Fruit fly (Drosophila melanogaster): ENCODE results near the gene mnd.

mnd gene

DNA sequence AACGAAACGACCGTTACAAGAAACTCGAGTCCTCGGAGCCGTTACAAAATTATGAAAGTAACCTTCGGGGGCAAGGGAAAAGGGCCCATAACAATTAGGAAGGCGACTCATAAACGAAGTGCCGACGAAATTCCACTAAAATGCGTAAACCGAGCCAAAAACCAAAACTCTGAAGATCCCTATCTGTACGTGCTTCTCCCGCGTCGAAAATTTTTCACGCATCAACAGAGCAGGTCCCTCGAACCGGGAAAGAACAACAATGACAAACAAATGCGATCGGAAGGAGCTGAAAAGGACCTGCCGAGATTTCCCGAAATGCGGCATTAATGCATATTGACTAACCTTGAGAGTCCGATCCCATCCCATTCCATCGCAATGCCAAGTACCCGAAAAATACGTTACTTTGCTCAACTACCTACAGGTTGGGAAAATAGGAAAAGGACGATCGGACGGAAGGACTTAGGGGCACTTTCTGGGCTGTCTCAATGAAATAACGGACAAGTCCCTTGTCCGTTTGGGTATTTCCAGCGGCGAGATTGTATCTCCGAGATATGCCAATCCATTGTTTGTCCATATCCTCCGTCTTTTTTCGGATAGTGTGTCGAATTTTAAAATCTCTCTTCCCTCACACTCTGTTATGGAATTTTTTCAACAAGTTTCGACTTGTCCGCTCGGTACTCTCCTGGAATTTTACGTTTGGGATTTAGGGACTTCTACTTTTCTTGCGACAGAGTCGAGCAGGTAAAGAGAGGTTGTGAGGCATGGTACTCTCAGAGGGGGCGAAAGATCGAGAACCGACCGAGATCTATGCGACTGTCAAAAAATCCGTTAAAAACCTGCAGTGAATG lies 17.0 kb upstream of the mnd start:
- no peak for TF ChIP-seq CG8478 (optimal IDR thresholded peaks at IDR 0.05)
- TF ChIP-seq CTCF (optimal IDR thresholded peaks at IDR 0.05) = no peak

DNA sequence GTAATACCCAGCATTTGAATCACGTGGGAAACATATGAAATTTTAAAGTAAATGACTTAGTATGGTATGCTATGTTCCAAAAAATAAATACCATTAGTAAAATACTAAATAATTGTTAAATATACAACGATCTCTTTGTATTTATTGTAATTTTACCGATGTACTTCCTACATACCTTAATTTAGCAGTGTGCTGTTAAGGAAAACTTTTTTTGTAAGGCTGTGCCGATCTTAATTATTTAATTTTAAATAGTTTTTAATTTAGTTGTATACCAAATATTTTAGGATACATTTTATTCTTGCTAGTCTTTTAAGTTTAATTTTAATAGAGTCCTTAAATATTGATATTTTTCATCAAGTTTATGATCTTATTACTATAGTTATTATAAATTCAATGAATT lies 16.3 kb upstream of the mnd start:
- no peak for TF ChIP-seq CG8478 (optimal IDR thresholded peaks at IDR 0.05)
- no peak for TF ChIP-seq CTCF (optimal IDR thresholded peaks at IDR 0.05)

DNA sequence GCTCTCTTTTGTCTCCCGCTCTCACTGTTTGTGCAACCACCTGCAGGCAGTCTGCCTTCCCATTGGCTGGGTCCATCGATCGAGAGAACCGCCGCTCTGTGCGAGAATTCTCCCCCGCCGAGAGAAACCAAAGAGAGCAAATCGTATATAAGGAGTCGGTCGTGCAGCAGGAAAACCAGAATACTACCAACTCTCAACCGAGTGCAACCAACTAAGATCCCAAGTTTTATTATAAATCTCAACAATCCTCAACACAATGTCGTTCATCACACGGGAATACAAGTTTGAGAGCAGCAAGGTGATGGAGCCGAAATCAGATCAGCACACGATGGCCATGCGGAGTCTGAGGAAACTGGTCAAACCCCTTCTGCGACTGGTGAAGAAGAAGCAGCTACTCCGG lies 15.7 kb upstream of the mnd start, which contains the start of gene Tom:
Tom (plus strand) TSS at position 174 of the 400 bp plus-strand sequence.
- TF ChIP-seq CTCF (optimal IDR thresholded peaks at IDR 0.05) = no peak
- TF ChIP-seq CG8478 (optimal IDR thresholded peaks at IDR 0.05) = no peak

DNA sequence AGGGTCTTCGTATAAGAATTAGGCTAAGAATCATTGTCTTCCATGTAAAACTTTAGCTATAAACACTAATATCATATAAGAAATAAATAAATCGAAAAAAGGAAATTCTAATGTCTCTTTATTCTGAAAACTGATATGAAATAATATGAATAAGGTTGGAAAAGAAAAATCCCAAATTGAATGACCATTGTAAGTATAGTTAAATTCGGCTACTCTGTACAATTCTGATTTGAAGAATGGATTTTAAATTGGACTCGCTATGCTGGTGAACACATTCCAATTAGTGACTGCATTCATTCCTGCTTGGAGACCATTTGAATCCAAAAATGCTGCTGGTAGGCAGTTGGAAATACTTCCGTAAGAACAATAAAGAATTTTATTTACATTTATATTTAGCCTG lies 14.7 kb upstream of the mnd start:
- TF ChIP-seq CTCF (optimal IDR thresholded peaks at IDR 0.05) (no peak), CG8478 (optimal IDR thresholded peaks at IDR 0.05) (no peak)

DNA sequence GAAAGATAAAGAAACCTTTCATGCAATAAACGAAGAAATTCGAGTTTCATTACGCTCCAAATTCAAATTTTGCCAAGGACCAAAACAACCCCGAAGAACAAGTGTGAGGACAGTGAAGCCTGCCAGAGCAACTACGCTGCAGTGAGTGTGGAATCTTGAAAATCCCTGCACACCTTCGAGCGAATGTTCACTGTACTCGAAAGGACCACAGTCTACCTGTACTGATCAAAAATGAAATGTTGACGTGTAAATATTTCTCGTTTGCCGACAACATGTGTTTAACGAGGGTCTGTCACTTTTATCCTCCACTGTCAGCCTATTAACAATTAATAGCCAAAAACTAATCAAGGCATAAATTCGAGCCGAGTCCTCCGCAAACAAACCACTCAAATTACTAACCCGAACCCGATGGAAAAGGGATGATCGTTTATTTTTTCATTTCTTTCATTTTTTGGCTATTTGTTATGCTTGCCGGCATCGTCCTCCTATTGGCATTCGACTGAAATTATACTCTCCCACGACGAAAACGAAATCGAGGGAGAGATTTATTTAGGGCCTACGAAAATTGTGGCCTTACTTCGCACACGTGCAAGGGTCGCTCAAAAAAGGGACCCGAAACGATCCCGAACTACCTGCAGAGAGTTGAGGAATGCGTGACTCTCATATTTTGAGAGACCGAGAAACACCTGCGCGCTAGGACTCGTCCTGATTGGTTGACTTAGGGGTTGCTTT lies 12.8 kb upstream of the mnd start:
- TF ChIP-seq CTCF (optimal IDR thresholded peaks at IDR 0.05) = no peak
- no peak for TF ChIP-seq CG8478 (optimal IDR thresholded peaks at IDR 0.05)

DNA sequence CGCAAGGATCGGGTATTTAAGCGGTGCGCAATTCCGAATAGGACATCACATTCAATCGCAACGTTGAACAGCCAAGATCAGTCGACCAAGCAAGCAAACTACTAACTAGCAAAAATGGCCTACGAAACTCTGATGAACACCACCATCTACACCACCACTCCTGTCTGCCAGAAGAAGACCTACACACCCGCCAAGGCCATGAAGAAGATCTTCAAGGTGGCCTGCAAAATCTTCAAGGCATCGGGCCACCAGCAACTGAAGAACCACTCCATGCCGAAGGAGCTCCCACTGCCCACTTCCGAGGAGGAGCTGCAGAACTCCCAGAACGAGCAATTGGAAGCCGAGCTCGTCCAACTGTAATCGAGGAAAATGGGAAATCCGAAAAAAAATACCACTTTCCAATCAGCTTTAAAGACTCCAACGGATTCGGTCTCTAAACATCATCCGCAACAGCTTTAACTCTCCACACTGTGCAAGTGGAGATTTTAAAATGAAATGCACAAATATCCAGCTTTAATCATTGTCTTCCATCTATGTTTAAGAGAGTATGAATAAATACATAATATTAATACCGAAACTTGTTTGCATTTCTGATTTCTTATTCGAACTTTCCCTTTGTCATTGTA lies 12.2 kb upstream of the mnd start, which contains the start of gene Brd:
Brd (plus strand) TSS at position 43 of the 626 bp plus-strand sequence.
- TF ChIP-seq CG8478 (optimal IDR thresholded peaks at IDR 0.05) (no peak), CTCF (optimal IDR thresholded peaks at IDR 0.05) (no peak)

DNA sequence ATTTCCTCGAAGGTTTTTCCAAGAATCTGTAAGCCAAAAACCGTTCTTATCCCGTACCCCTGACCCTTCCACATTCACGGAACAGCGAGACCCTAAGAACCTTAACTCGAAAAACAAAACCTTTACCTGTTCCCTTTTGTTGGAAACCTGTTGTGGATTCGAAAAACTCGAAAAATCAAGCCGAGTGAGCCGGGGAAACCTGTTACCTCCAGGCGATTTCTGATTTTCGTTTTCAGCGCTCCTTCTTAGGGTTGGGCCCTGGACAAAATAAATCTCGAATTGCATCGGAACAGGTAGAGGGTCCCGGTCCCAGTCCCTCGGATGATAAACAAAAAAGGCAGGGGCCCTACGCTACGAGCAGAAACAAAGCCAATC lies 11.7 kb upstream of the mnd start:
- no peak for TF ChIP-seq CTCF (optimal IDR thresholded peaks at IDR 0.05)
- no peak for TF ChIP-seq CG8478 (optimal IDR thresholded peaks at IDR 0.05)

DNA sequence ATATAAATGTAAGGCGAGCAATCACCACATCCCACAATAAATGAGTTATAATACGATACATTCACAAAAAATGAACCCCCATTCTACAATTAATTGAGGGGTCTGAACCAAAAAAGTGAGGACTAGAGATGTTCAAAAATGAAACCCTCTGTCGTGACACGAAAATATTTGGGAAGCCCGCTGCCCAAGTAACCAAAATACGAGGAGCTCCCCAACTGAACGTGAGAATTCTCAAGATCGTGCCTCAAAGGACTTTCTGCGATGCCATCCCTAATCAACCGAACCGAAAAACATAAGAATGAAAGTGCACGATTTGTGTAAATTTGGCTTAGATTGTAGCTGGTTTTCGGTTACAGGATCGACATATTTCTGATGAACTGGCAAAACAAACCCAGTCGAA lies 10.4 kb upstream of the mnd start, which contains the start of gene Ocho:
Ocho (plus strand) TSS at position 336 of the 400 bp plus-strand sequence.
- TF ChIP-seq CTCF (optimal IDR thresholded peaks at IDR 0.05) = no peak
- no peak for TF ChIP-seq CG8478 (optimal IDR thresholded peaks at IDR 0.05)

DNA sequence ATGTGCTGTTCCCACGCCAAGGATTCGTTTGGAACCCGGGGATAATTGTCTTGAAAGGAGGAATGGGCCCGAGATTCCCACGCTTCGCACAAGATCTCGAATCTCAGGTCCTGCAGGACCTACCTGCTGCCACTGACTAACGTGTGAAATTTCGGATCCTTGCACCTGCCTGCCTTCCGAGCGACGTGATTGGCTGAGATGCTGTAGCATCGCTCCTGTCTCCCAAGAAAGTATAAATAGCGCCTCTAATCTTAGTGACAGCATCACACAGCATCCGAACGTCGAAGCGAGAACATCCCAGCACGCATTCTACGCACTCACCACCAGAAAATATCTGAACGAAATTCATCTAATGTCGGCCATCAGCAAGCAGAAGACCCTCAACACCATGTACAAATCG lies 9.9 kb upstream of the mnd start:
- no peak for TF ChIP-seq CG8478 (optimal IDR thresholded peaks at IDR 0.05)
- TF ChIP-seq CTCF (optimal IDR thresholded peaks at IDR 0.05) = no peak

DNA sequence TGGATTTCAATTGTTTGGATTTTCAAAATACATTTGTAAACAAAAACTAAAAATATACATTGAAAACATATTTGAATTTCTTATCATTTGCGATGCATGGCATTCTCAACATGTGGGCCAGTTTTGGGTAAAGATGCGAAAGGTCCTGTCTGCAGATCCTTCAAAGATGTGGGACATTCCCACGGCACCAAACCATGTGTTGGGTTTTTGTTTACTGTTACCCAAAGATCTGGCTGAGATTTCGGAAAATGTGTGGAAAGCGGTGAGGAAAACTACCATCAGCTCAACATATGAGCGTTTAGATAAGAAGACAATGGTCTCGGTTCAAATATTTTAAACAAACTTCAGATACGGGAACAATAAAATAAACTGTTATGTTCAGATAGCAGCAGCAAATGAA lies 8.9 kb upstream of the mnd start:
- no peak for TF ChIP-seq CTCF (optimal IDR thresholded peaks at IDR 0.05)
- TF ChIP-seq CG8478 (optimal IDR thresholded peaks at IDR 0.05) = no peak

DNA sequence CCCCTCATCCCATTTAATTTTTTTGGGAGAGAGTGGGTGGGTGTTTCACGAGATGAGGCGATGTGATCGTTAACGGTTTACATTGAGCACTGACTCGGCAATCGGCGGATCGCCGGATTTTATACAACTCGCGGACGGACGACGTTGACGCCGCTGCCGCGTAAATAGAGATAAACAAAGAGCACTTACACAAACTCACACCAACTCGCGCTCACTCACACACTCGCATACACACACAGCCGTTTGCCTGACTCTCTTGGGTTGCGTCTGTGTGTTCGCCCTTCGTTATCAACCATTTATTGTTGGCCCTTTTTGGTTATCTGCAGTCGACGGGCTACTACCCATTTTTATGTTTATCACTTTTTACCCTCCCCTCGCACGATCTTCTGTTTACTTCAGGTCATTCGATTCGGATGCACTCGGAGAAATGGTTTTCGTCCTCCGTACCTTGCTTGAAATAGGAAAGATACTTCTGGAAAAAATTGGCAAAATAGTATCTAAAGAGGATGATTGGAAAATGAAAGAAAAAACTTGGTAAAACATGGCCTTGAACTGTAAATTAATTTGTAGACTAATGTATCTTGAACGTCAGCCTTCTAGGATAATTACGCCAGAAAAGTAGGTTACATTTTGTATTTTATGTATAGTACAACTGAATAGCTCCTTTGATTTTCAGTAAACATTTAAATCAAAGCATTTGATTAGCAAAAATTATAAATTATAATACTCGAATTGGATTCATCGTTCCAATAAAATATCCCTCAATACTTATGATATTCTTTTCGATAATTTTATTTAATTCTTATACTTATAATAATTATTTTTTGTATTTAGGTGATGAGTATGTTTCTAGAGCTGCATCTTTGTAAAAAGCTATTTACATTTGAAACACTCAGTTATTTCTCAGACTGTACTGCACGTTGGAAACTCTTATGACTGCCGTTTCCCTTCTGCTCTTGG lies 7.1 kb upstream of the mnd start:
- TF ChIP-seq CG8478 (optimal IDR thresholded peaks at IDR 0.05) (no peak), CTCF (optimal IDR thresholded peaks at IDR 0.05) (no peak)

DNA sequence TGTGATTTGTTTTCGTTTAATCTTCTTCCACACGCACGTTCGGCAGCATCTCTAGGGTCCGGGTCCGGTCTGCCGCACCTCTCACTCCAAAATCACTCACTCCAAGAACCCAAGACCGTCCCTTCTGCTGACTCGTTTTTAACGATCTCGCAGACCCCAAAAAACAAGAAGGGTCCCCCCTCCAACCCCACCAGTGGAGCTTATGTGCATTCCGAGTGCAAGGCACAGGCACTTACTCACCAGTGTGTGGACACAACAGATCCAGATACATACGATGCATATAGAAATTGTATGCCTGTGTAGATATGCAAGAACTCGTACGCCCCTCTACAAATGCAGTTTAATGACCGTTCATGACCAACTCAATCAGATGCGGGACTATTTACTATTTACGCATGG lies 6.4 kb upstream of the mnd start:
- TF ChIP-seq CG8478 (optimal IDR thresholded peaks at IDR 0.05) (no peak), CTCF (optimal IDR thresholded peaks at IDR 0.05) (no peak)

DNA sequence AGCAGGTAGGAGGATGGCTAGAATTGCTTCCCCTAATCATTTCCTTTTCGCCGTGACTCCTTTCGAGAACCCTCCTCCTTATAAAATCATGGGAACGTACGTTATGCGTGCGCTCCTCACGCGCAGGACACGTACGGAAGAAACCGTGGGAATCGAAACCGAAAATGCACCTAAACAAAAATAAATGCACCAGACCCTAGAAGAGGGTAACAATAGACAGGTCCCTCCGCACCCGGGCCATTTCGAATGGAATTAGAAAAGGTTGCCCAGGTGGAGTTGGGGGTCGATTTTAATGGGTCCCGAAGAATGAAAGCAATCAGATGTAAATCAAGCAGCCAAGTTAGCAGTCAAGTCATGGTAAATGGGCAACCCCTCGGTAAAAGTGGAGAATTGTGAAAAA lies 5.6 kb upstream of the mnd start, which contains the start of gene CG3349:
CG3349 (plus strand) TSS at position 289 of the 400 bp plus-strand sequence.
- no peak for TF ChIP-seq CTCF (optimal IDR thresholded peaks at IDR 0.05)
- no peak for TF ChIP-seq CG8478 (optimal IDR thresholded peaks at IDR 0.05)

DNA sequence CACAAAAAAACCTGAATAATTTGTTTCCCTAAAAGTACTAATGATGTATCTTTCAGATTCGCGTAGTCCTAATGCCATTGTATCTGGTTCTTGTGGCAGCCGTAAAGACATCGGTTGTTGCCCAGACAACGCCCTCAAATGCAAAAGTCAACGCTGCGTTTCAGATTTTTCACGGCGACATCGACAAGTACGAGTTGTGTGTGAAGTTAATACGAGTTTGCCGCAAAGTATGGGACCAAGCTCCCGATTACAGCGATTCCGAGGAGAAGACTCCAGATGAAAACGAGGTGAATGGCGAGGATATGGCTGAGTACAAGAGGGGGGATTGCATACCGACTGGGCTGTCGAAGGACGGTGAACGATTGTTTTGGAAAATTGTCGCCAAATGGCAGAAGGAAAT lies 4.9 kb upstream of the mnd start:
- no peak for TF ChIP-seq CTCF (optimal IDR thresholded peaks at IDR 0.05)
- TF ChIP-seq CG8478 (optimal IDR thresholded peaks at IDR 0.05) = no peak

Measured in S2 (cell line).